Fruit fly (Drosophila melanogaster): Measurements from ENCODE around the gene TP53INP.
A peak's percentile ranks its signal among the peaks of the same experiment; 100 is the strongest.

TP53INP gene

DNA sequence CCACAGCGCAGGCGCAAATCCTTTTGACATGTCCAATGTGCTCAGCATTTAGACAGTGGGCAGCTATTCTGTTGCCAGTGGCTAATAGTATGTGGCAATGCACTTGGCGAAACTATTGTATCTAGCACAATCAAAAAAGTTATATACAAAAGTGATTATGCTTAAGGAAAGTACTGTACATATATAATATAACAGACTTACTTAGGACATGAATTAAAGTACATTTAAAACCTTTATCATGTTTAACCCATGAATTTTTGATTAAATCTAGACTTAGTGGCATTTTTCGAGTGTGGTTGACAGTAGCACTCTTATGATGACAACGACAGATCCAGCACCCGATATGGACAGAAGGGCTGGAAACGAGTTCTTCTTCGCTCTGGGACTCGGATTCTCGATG is 23.6 kb upstream of the TP53INP start (continued):
- TF ChIP-seq sens (GFP tag) (peak; percentile 56), CG18476 (GFP tag; optimal IDR thresholded peaks at IDR 0.05) (peak; percentile 4), pan (optimal IDR thresholded peaks at IDR 0.05) (no peak), pan (GFP tag; optimal IDR thresholded peaks at IDR 0.05 in 1 of 2, IDR thresholded peaks at IDR 0.05 in 1 of 2) (no peak), CG18599 (GFP tag; optimal IDR thresholded peaks at IDR 0.05) (no peak), CG18262 (tag; optimal IDR thresholded peaks at IDR 0.05) (peak; percentile 39), Neu2 (GFP tag; optimal IDR thresholded peaks at IDR 0.05; ENCODE audit: borderline replicate concordance) (no peak), CG17361 (GFP tag; IDR thresholded peaks at IDR 0.05) (0 out of 3 replicates have a peak, but pooled peaks have one; percentile 22), H2.0 (GFP tag; IDR thresholded peaks at IDR 0.05) (no peak), CG10462 (GFP tag; optimal IDR thresholded peaks at IDR 0.05) (no peak), Aef1 (GFP tag; IDR thresholded peaks at IDR 0.05) (no peak), D19A (tag; optimal IDR thresholded peaks at IDR 0.05) (peak; percentile 18), dimm (GFP tag; IDR thresholded peaks at IDR 0.05) (no peak), CG11504 (tag; optimal IDR thresholded peaks at IDR 0.05) (peak; percentile 2), bsh (GFP tag; optimal IDR thresholded peaks at IDR 0.05) (peak; percentile 27 to 44), Scr (GFP tag; IDR thresholded peaks at IDR 0.05; ENCODE audit: partially characterized antibody) (no peak), ara (GFP tag; IDR thresholded peaks at IDR 0.05) (no peak; the same call in 1 of the 2 replicates), Xrp1 (GFP tag; IDR thresholded peaks at IDR 0.05) (peak; percentile 38; the same call in 1 of the 2 replicates), CG14710 (tag; optimal IDR thresholded peaks at IDR 0.05) (peak; percentile 19), Drgx (GFP tag; IDR thresholded peaks at IDR 0.05) (peak; percentile 7; the same call in 1 of the 2 replicates), gem (tag; optimal IDR thresholded peaks at IDR 0.05) (peak; percentile 35)

DNA sequence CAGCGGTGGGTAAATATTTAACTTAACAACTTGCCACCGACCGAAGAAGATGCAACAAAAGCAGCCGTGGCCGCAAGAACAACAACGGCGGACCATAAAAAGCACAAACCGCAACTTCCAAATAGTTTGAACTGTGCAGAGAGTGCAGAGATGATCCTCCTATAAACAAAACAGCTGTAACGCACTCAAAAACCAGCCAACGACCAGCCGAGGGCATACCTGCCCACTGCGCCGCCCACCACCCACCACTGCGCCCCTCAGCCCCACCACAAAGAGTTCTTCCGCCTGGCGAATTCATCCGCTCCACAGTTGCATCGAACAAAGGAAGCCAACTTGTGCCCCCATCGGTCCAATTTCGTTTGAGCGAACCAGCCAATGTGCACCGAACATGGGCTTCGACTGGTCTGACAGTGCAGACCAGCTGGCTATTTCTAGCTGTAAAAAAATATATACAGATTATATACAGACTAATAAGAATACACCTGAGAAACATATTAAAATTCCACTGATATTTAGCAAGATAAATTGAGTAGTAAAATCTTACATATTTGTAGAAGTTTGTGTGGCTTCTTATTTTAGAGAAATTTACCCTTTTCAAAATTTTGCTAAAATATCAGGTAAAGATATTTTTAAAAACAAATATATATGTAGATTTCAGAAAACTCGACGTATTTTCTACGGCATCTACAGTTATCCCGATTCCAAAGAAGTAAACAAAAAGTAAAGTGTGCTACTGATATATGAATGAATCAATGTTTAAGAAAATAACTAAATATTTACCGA is 23.0 kb upstream of the TP53INP start:
- TF ChIP-seq Sry-δ (GFP tag; optimal IDR thresholded peaks at IDR 0.05) (no peak), Sry-β (GFP tag; optimal IDR thresholded peaks at IDR 0.05) (peak; percentile 93), zfh2 (GFP tag; optimal IDR thresholded peaks at IDR 0.05) (no peak), pnt (GFP tag; optimal IDR thresholded peaks at IDR 0.05) (no peak), br (optimal IDR thresholded peaks at IDR 0.05) (no peak), BEAF-32 (GFP tag; optimal IDR thresholded peaks at IDR 0.05) (no peak), Doc2 (GFP tag; IDR thresholded peaks at IDR 0.05) (no peak), CG8924 (tag; optimal IDR thresholded peaks at IDR 0.05) (no peak), Stat92E (GFP tag; optimal IDR thresholded peaks at IDR 0.05) (peak in 1 of 3 experiments; percentile 5), nom (GFP tag; optimal IDR thresholded peaks at IDR 0.05) (no peak), CG7963 (GFP tag; IDR thresholded peaks at IDR 0.05; ENCODE audit: partially characterized antibody) (0 out of 3 replicates have a peak, but pooled peaks have one; percentile 21), bsh (GFP tag; optimal IDR thresholded peaks at IDR 0.05) (no peak), ato (GFP tag; IDR thresholded peaks at IDR 0.05; ENCODE audit: partially characterized antibody) (peak; percentile 43; the same call in 1 of the 2 replicates), Dfd (GFP tag; optimal IDR thresholded peaks at IDR 0.05) (no peak), CG17361 (GFP tag; IDR thresholded peaks at IDR 0.05) (peak; percentile 48; the same call in 2 of the 3 replicates), Gsc (GFP tag; IDR thresholded peaks at IDR 0.05) (no peak), Bgb (GFP tag; IDR thresholded peaks at IDR 0.05; ENCODE audit: partially characterized antibody) (0 out of 2 replicates have a peak, but pooled peaks have one; percentile 31), CG8089 (GFP tag; optimal IDR thresholded peaks at IDR 0.05) (no peak), CG5180 (GFP tag; optimal IDR thresholded peaks at IDR 0.05) (peak; percentile 98), Rfx (GFP tag; IDR thresholded peaks at IDR 0.05) (0 out of 2 replicates have a peak, but pooled peaks have one; percentile 20), CG1602 (GFP tag; optimal IDR thresholded peaks at IDR 0.05) (no peak), lov (optimal IDR thresholded peaks at IDR 0.05) (no peak), lov (GFP tag; IDR thresholded peaks at IDR 0.05) (no peak), CG1233 (GFP tag; optimal IDR thresholded peaks at IDR 0.05) (no peak), fd64A (GFP tag; optimal IDR thresholded peaks at IDR 0.05) (no peak), trem (tag; optimal IDR thresholded peaks at IDR 0.05) (no peak), CG4404 (GFP tag; IDR thresholded peaks at IDR 0.05) (0 out of 2 replicates have a peak, but pooled peaks have one; percentile 30), ap (GFP tag; IDR thresholded peaks at IDR 0.05) (no peak), CG11456 (GFP tag; IDR thresholded peaks at IDR 0.05) (0 out of 3 replicates have a peak, but pooled peaks have one; percentile 59), Hsf (GFP tag; optimal IDR thresholded peaks at IDR 0.05) (no peak)
